Worm (Caenorhabditis elegans): ENCODE data around the gene trx-1.

Gene trx-1

ce11 chrII:7776715-7777114 is 23.3 kb upstream of the trx-1 start (continued):
- TF ChIP-seq pax-3 (tag; optimal IDR thresholded peaks at IDR 0.05) (no peak), ztf-11 (tag; optimal IDR thresholded peaks at IDR 0.05) (no peak), ces-1 (GFP tag; optimal IDR thresholded peaks at IDR 0.05) (no peak), ceh-88 (GFP tag; IDR thresholded peaks at IDR 0.05) (no peak), snu-23 (GFP tag; optimal IDR thresholded peaks at IDR 0.05) (peak; percentile 2), efl-1 (optimal IDR thresholded peaks at IDR 0.05) (no peak), efl-1 (GFP tag; optimal IDR thresholded peaks at IDR 0.05 in 1 of 2) (no peak), tlp-1 (tag; optimal IDR thresholded peaks at IDR 0.05) (peak; percentile 14), nhr-237 (tag; optimal IDR thresholded peaks at IDR 0.05) (no peak), elt-2 (tag; optimal IDR thresholded peaks at IDR 0.05) (peak; percentile 75), grh-1 (GFP tag; IDR thresholded peaks at IDR 0.05) (0 out of 2 replicates have a peak, but pooled peaks have one; percentile 15), elt-3 (tag; optimal IDR thresholded peaks at IDR 0.05) (peak; percentile 29 to 97 (median 86))

- TF ChIP-seq nhr-85 (tag) (peak; percentile 70), mep-1 (tag; optimal IDR thresholded peaks at IDR 0.05) (no peak), blmp-1 (tag; optimal IDR thresholded peaks at IDR 0.05) (peak; percentile 38), efl-1 (optimal IDR thresholded peaks at IDR 0.05) (no peak), efl-1 (GFP tag; optimal IDR thresholded peaks at IDR 0.05 in 1 of 2) (peak in 1 of 2 experiments; percentile 39), unc-86 (tag; optimal IDR thresholded peaks at IDR 0.05) (no peak), unc-62 (GFP tag; optimal IDR thresholded peaks at IDR 0.05) (no peak)
Measured at ce11 chrII:7776232-7776631, 22.8 kb upstream of the trx-1 start.

- TF ChIP-seq nhr-47 (tag; optimal IDR thresholded peaks at IDR 0.05), result peak; percentile 24
- no peak for TF ChIP-seq ceh-63 (GFP tag; optimal IDR thresholded peaks at IDR 0.05)
- TF ChIP-seq dsc-1 (tag; optimal IDR thresholded peaks at IDR 0.05), result no peak
- peak; percentile 40 for TF ChIP-seq nhr-90 (tag; optimal IDR thresholded peaks at IDR 0.05; ENCODE audit: poor library complexity)
- peak; percentile 0 for TF ChIP-seq blmp-1 (tag; optimal IDR thresholded peaks at IDR 0.05)
- TF ChIP-seq lin-39 (tag; optimal IDR thresholded peaks at IDR 0.05), result no peak
Measured at ce11 chrII:7773427-7773993, 20.1 kb upstream of the trx-1 start.

- TF ChIP-seq skn-1 (tag; optimal IDR thresholded peaks at IDR 0.05) (no peak), egl-13 (tag; optimal IDR thresholded peaks at IDR 0.05) (no peak), nhr-11 (tag; optimal IDR thresholded peaks at IDR 0.05) (no peak), egl-27 (tag; optimal IDR thresholded peaks at IDR 0.05) (no peak), unc-30 (tag; optimal IDR thresholded peaks at IDR 0.05) (no peak), pqm-1 (tag; optimal IDR thresholded peaks at IDR 0.05) (no peak)
Measured at ce11 chrII:7772411-7772810, 19.0 kb upstream of the trx-1 start, which contains the start of gene C06A8.6. C06A8.6 (plus strand) TSS chrII:7772499.

- TF ChIP-seq nhr-19 (GFP tag; conservative IDR thresholded peaks at IDR 0.05) (no peak), fos-1 (tag; optimal IDR thresholded peaks at IDR 0.05) (no peak), F16B12.6 (tag; optimal IDR thresholded peaks at IDR 0.05) (no peak), nhr-20 (tag; optimal IDR thresholded peaks at IDR 0.05) (no peak), egl-27 (tag; optimal IDR thresholded peaks at IDR 0.05) (no peak)
Measured at ce11 chrII:7771917-7772316, 18.5 kb upstream of the trx-1 start, which contains the start of gene C06A8.8. C06A8.8 (minus strand) TSS chrII:7772017.

- no peak for TF ChIP-seq dsc-1 (tag; optimal IDR thresholded peaks at IDR 0.05)
- no peak for TF ChIP-seq Y116A8C.19 (tag; optimal IDR thresholded peaks at IDR 0.05; ENCODE audit: borderline replicate concordance)
- TF ChIP-seq lin-14 (GFP tag; optimal IDR thresholded peaks at IDR 0.05), result peak; percentile 31
- no peak for TF ChIP-seq efl-1 (optimal IDR thresholded peaks at IDR 0.05)
- peak in 1 of 2 experiments; percentile 49 for TF ChIP-seq efl-1 (GFP tag; optimal IDR thresholded peaks at IDR 0.05 in 1 of 2)
- TF ChIP-seq fkh-8 (tag; optimal IDR thresholded peaks at IDR 0.05), result peak; percentile 65
- TF ChIP-seq mab-9 (GFP tag; IDR thresholded peaks at IDR 0.05), result no peak
Measured at ce11 chrII:7770253-7770652, 16.9 kb upstream of the trx-1 start.
